Worm (Caenorhabditis elegans) whole organism, L2 larva: ENCODE data around the gene F26F4.2.

Source experiments
- C34F6.9 ChIP-seq: fragments of 150-350 bp; optimal IDR thresholded peaks from 2 replicates; lab custom pipeline; 2014; ENCODE audit warnings: missing biosample characterization, missing genetic modification characterization
- F13H6.1 ChIP-seq: sonication (generic microtip); optimal IDR thresholded peaks from 2 replicates; lab custom pipeline; 2016; ENCODE audit warnings: missing genetic modification characterization, missing compliant biosample characterization
- Y55F3AM.14 ChIP-seq: fragments of 200-800 bp; sonication (Bioruptor generic); optimal IDR thresholded peaks from 2 replicates; lab custom pipeline; 2018; ENCODE audit warnings: mild to moderate bottlenecking, missing genetic modification characterization, missing compliant biosample characterization
- ama-1 ChIP-seq: fragments of 150-350 bp; optimal IDR thresholded peaks from 2 replicates; lab custom pipeline; 2018; ENCODE audit warnings: inconsistent platforms
- blmp-1 ChIP-seq: sonication (generic microtip); optimal IDR thresholded peaks from 2 replicates; lab custom pipeline; 2017; ENCODE audit warnings: missing genetic modification characterization, mild to moderate bottlenecking, missing compliant biosample characterization, antibody characterized with exemption, moderate library complexity; ENCODE audit not compliant: insufficient read depth
- ceh-16 ChIP-seq: fragments of 150-350 bp; optimal IDR thresholded peaks from 2 replicates; lab custom pipeline; 2014; ENCODE audit warnings: missing biosample characterization, missing genetic modification characterization
- ceh-82 ChIP-seq: fragments of 150-350 bp; optimal IDR thresholded peaks from 2 replicates; lab custom pipeline; 2014; ENCODE audit warnings: missing biosample characterization, missing genetic modification characterization
- crh-2 ChIP-seq: sonication (generic microtip); optimal IDR thresholded peaks from 2 replicates; lab custom pipeline; 2017; ENCODE audit warnings: missing biosample characterization, missing genetic modification characterization
- egl-27 ChIP-seq: sonication (generic microtip); optimal IDR thresholded peaks from 3 replicates; lab custom pipeline; 2017; ENCODE audit warnings: missing biosample characterization, missing genetic modification reagents, missing genetic modification characterization
- elt-1 ChIP-seq: fragments of 150-350 bp; optimal IDR thresholded peaks from 2 replicates; lab custom pipeline; 2014; ENCODE audit warnings: missing biosample characterization, missing genetic modification characterization
- fos-1 ChIP-seq: fragments of 150-350 bp; optimal IDR thresholded peaks from 2 replicates; lab custom pipeline; 2014; ENCODE audit warnings: missing biosample characterization, missing genetic modification characterization
- gmeb-1 ChIP-seq: fragments of 150-350 bp; optimal IDR thresholded peaks from 2 replicates; lab custom pipeline; 2014; ENCODE audit warnings: missing biosample characterization, missing genetic modification characterization
- lin-11 ChIP-seq: fragments of 150-350 bp; sonication (generic microtip); optimal IDR thresholded peaks from 2 replicates; lab custom pipeline; 2014; ENCODE audit warnings: missing biosample characterization, missing genetic modification characterization, inconsistent platforms, mixed read lengths
- lin-13 ChIP-seq: fragments of 150-350 bp; optimal IDR thresholded peaks from 2 replicates; lab custom pipeline; 2014; ENCODE audit warnings: missing biosample characterization, missing genetic modification reagents, missing genetic modification characterization
- lin-39 ChIP-seq: fragments of 150-350 bp; optimal IDR thresholded peaks from 2 replicates; lab custom pipeline; 2014; ENCODE audit warnings: missing biosample characterization, missing genetic modification reagents, missing genetic modification characterization
- lsy-2 ChIP-seq, 2 experiments: fragments of 150-350 bp in 1 of 2; sonication (generic microtip) in 1 of 2; optimal IDR thresholded peaks; 2 replicates each; lab custom pipeline; 2014 to 2017; ENCODE audit warnings: missing biosample characterization in 2 of 2, missing genetic modification characterization in 2 of 2
- mab-5 ChIP-seq: fragments of 150-350 bp; optimal IDR thresholded peaks from 2 replicates; lab custom pipeline; 2014; ENCODE audit warnings: missing biosample characterization, missing genetic modification characterization
- mbf-1 ChIP-seq: sonication (generic microtip); optimal IDR thresholded peaks from 2 replicates; lab custom pipeline; 2017; ENCODE audit warnings: missing biosample characterization, missing genetic modification characterization
- mdl-1 ChIP-seq, 2 experiments: fragments of 150-350 bp in 1 of 2; sonication (generic microtip) in 1 of 2; optimal IDR thresholded peaks; 2 replicates each; lab custom pipeline; 2017; ENCODE audit warnings: missing biosample characterization in 2 of 2, missing genetic modification characterization in 2 of 2
- nhr-11 ChIP-seq: fragments of 150-350 bp; optimal IDR thresholded peaks from 2 replicates; lab custom pipeline; 2014; ENCODE audit warnings: missing biosample characterization, missing genetic modification characterization
- nhr-23 ChIP-seq: fragments of 150-350 bp; optimal IDR thresholded peaks from 2 replicates; lab custom pipeline; 2014; ENCODE audit warnings: missing biosample characterization, missing genetic modification reagents, missing genetic modification characterization
- nhr-25 ChIP-seq: fragments of 150-350 bp; sonication (generic microtip); optimal IDR thresholded peaks from 3 replicates; lab custom pipeline; 2014; ENCODE audit warnings: missing biosample characterization, missing genetic modification characterization
- nhr-6 ChIP-seq: fragments of 150-350 bp; optimal IDR thresholded peaks from 2 replicates; lab custom pipeline; 2014; ENCODE audit warnings: missing biosample characterization, missing genetic modification characterization
- nhr-77 ChIP-seq: fragments of 150-350 bp; optimal IDR thresholded peaks from 2 replicates; lab custom pipeline; 2014; ENCODE audit warnings: missing biosample characterization, missing genetic modification characterization
- sem-4 ChIP-seq: fragments of 150-350 bp; optimal IDR thresholded peaks from 2 replicates; lab custom pipeline; 2014; ENCODE audit warnings: missing biosample characterization, missing genetic modification reagents, missing genetic modification characterization
- sma-3 ChIP-seq: sonication (generic microtip); optimal IDR thresholded peaks from 2 replicates; lab custom pipeline; 2016; ENCODE audit warnings: missing genetic modification reagents, missing genetic modification characterization, missing compliant biosample characterization
- sma-9 ChIP-seq, 2 experiments: fragments of 150-350 bp in 1 of 2; sonication (generic microtip) in 1 of 2; optimal IDR thresholded peaks; 2 replicates each; lab custom pipeline; 2014 to 2016; ENCODE audit warnings: missing genetic modification characterization in 2 of 2, mild to moderate bottlenecking in 1 of 2, missing biosample characterization in 1 of 2, missing compliant biosample characterization in 1 of 2, missing genetic modification reagents in 1 of 2, moderate library complexity in 1 of 2
- snpc-4 ChIP-seq: fragments of 150-350 bp; optimal IDR thresholded peaks from 2 replicates; lab custom pipeline; 2014; ENCODE audit warnings: missing biosample characterization, missing genetic modification characterization
- unc-39 ChIP-seq: fragments of 150-350 bp; optimal IDR thresholded peaks from 2 replicates; lab custom pipeline; 2014; ENCODE audit warnings: missing biosample characterization, missing genetic modification characterization
- unc-55 ChIP-seq: fragments of 150-350 bp; sonication (generic microtip); optimal IDR thresholded peaks from 3 replicates; lab custom pipeline; 2014; ENCODE audit warnings: missing biosample characterization, missing genetic modification reagents, missing genetic modification characterization
- unc-62 ChIP-seq: fragments of 150-350 bp; optimal IDR thresholded peaks from 2 replicates; lab custom pipeline; 2014; ENCODE audit warnings: missing biosample characterization, missing genetic modification reagents, missing genetic modification characterization
- ztf-1 ChIP-seq: fragments of 200-800 bp; sonication (Bioruptor generic); conservative IDR thresholded peaks from 2 replicates; pipeline ENCODE4 v1.3.6; 2022; ENCODE audit warnings: missing genetic modification characterization, missing compliant biosample characterization
- ztf-4 ChIP-seq: fragments of 150-350 bp; optimal IDR thresholded peaks from 2 replicates; lab custom pipeline; 2014; ENCODE audit warnings: missing biosample characterization, missing genetic modification characterization

Gene F26F4.2

ce11 chrIII:4930154-4930679 lies 19.2 kb downstream of the F26F4.2 start, which contains the start of gene set-2:
set-2 (minus strand) TSS chrIII:4930204.
- TF ChIP-seq F13H6.1 (tag; lab: Kevin White, UChicago) (peak; percentile 65), lin-11 (tag; lab: Kevin White, UChicago) (peak; percentile 28), C34F6.9 (tag; lab: Kevin White, UChicago) (peak; percentile 52), mbf-1 (tag; lab: Kevin White, UChicago) (no peak), crh-2 (peak; percentile 70), nhr-23 (no peak), sma-3 (peak; percentile 57), lin-13 (GFP tag; lab: Kevin White, UChicago) (peak; percentile 64), fos-1 (tag; lab: Kevin White, UChicago) (peak; percentile 14), gmeb-1 (tag; lab: Kevin White, UChicago) (peak; percentile 92), sma-9 (GFP tag; optimal IDR thresholded peaks at IDR 0.05; lab: Kevin White, UChicago) (peak; percentile 38), sma-9 (tag; optimal IDR thresholded peaks at IDR 0.05; lab: Kevin White, UChicago) (no peak), ama-1 (lab: Kevin White, UChicago) (no peak), lsy-2 (tag; optimal IDR thresholded peaks at IDR 0.05; lab: Kevin White, UChicago) (peak; percentile 6 to 76), nhr-11 (tag; lab: Kevin White, UChicago) (no peak), sem-4 (peak; percentile 16), ztf-4 (tag; lab: Kevin White, UChicago) (peak; percentile 2), unc-55 (GFP tag; lab: Kevin White, UChicago) (peak; percentile 60), nhr-25 (tag; lab: Kevin White, UChicago) (peak; percentile 64)

- TF ChIP-seq unc-62 (no peak), mab-5 (tag; lab: Kevin White, UChicago) (no peak), lin-39 (tag; lab: Kevin White, UChicago) (no peak), Y55F3AM.14 (no peak), snpc-4 (tag; lab: Kevin White, UChicago) (no peak), sma-9 (GFP tag; optimal IDR thresholded peaks at IDR 0.05; lab: Kevin White, UChicago) (no peak), sma-9 (tag; optimal IDR thresholded peaks at IDR 0.05; lab: Kevin White, UChicago) (no peak)
Measured at ce11 chrIII:4932203-4932699, 21.2 kb downstream of the F26F4.2 start, which contains the start of the genes C26E6.12 and eri-9. C26E6.12 (minus strand) TSS chrIII:4932253. eri-9 (plus strand) TSS chrIII:4932450.

- TF ChIP-seq unc-55 (GFP tag; lab: Kevin White, UChicago) (peak; percentile 52), lin-39 (tag; lab: Kevin White, UChicago) (no peak), gmeb-1 (tag; lab: Kevin White, UChicago) (peak; percentile 50), mdl-1 (tag; optimal IDR thresholded peaks at IDR 0.05; lab: Kevin White, UChicago) (no peak), ceh-82 (tag; lab: Kevin White, UChicago) (no peak), egl-27 (tag; lab: Kevin White, UChicago) (no peak), unc-62 (no peak), unc-39 (tag; lab: Kevin White, UChicago) (no peak), lin-11 (tag; lab: Kevin White, UChicago) (no peak), sma-9 (GFP tag; optimal IDR thresholded peaks at IDR 0.05; lab: Kevin White, UChicago) (no peak), sma-9 (tag; optimal IDR thresholded peaks at IDR 0.05; lab: Kevin White, UChicago) (no peak), lsy-2 (tag; optimal IDR thresholded peaks at IDR 0.05; lab: Kevin White, UChicago) (peak in 1 of 2 experiments; percentile 53), nhr-77 (tag; lab: Kevin White, UChicago) (no peak), nhr-11 (tag; lab: Kevin White, UChicago) (no peak), sem-4 (no peak), blmp-1 (tag; lab: Kevin White, UChicago) (no peak), mbf-1 (tag; lab: Kevin White, UChicago) (no peak), ztf-1 (GFP tag; lab: Robert Waterston, UW) (no peak), C34F6.9 (tag; lab: Kevin White, UChicago) (peak; percentile 44), nhr-25 (tag; lab: Kevin White, UChicago) (no peak)
Measured at ce11 chrIII:4934896-4935628, 24.0 kb downstream of the F26F4.2 start, which contains the start of gene mrps-18C. mrps-18C (plus strand) TSS chrIII:4935578.

- TF ChIP-seq sma-3 = no peak
- no peak for TF ChIP-seq elt-1 (tag; lab: Kevin White, UChicago)
- no peak for TF ChIP-seq mab-5 (tag; lab: Kevin White, UChicago)
- no peak for TF ChIP-seq unc-55 (GFP tag; lab: Kevin White, UChicago)
- TF ChIP-seq nhr-6 (tag; lab: Kevin White, UChicago) = no peak
- TF ChIP-seq sem-4 = no peak
- TF ChIP-seq ceh-16 (tag; lab: Kevin White, UChicago) = no peak
- TF ChIP-seq F13H6.1 (tag; lab: Kevin White, UChicago) = no peak
Measured at ce11 chrIII:4937022-4937421, 26.0 kb downstream of the F26F4.2 start, which contains the start of gene fsn-1. fsn-1 (plus strand) TSS chrIII:4937322.
